Fruit fly (Drosophila melanogaster) whole organism, embryonic: ENCODE data around the gene scrt.

Experiments used
- Atf-2 ChIP-seq: fragments of 200-800 bp; sonication (Bioruptor generic); optimal IDR thresholded peaks from 2 replicates; lab custom pipeline; 2016; ENCODE audit warnings: missing biosample characterization, missing genetic modification characterization
- Atf3 ChIP-seq: fragments of 200-800 bp; sonication (Bioruptor generic); optimal IDR thresholded peaks from 3 replicates; lab custom pipeline; 2016; ENCODE audit warnings: missing biosample characterization, missing genetic modification characterization
- Bgb ChIP-seq: fragments of 200-800 bp; sonication (Bioruptor generic); IDR thresholded peaks from 2 replicates; pipeline ENCODE4 v1.3.6; 2022; ENCODE audit warnings: missing biosample characterization, missing genetic modification characterization; ENCODE audit not compliant: partially characterized antibody
- CG10959 ChIP-seq: fragments of 200-800 bp; sonication (Bioruptor generic); IDR thresholded peaks from 2 replicates; pipeline ENCODE4 v1.3.6; 2022; ENCODE audit warnings: missing biosample characterization, missing genetic modification characterization
- CG12391 ChIP-seq: fragments of 200-800 bp; sonication (Bioruptor generic); optimal IDR thresholded peaks from 3 replicates; lab custom pipeline; 2018; ENCODE audit warnings: missing biosample characterization, mild to moderate bottlenecking, missing genetic modification characterization, moderate library complexity
- CG15514 ChIP-seq: fragments of 200-800 bp; sonication (Bioruptor generic); optimal IDR thresholded peaks from 3 replicates; lab custom pipeline; 2017; ENCODE audit warnings: missing biosample characterization, missing genetic modification characterization, mild to moderate bottlenecking, moderate library complexity, missing genetic modification reagents
- CG1602 ChIP-seq: fragments of 200-800 bp; sonication (Bioruptor generic); optimal IDR thresholded peaks from 3 replicates; lab custom pipeline; 2016; ENCODE audit warnings: missing biosample characterization, missing genetic modification characterization
- CG2116 ChIP-seq: fragments of 200-800 bp; sonication (Bioruptor generic); optimal IDR thresholded peaks from 3 replicates; lab custom pipeline; 2018; ENCODE audit warnings: missing biosample characterization, mild to moderate bottlenecking, missing genetic modification characterization
- CG2712 ChIP-seq: fragments of 200-800 bp; optimal IDR thresholded peaks from 3 replicates; lab custom pipeline; 2019; ENCODE audit warnings: missing biosample characterization, mild to moderate bottlenecking, missing genetic modification characterization, moderate library complexity
- CG33557 ChIP-seq: fragments of 200-800 bp; sonication (Bioruptor generic); optimal IDR thresholded peaks from 2 replicates; lab custom pipeline; 2019; ENCODE audit warnings: missing biosample characterization, mild to moderate bottlenecking, missing genetic modification characterization, moderate library complexity
- CG42726 ChIP-seq: fragments of 200-800 bp; sonication (Bioruptor generic); IDR thresholded peaks from 2 replicates; pipeline ENCODE4 v1.3.6; 2022; ENCODE audit warnings: missing biosample characterization, missing genetic modification characterization; ENCODE audit not compliant: partially characterized antibody
- CG4730 ChIP-seq: fragments of 200-800 bp; sonication (Bioruptor generic); IDR thresholded peaks from 2 replicates; pipeline ENCODE4 v1.3.6; 2022; ENCODE audit warnings: missing biosample characterization, missing genetic modification characterization
- CG5953 ChIP-seq: fragments of 200-800 bp; sonication (Bioruptor generic); IDR thresholded peaks from 2 replicates; pipeline ENCODE4 v1.3.6; 2022; ENCODE audit warnings: missing biosample characterization, missing genetic modification characterization
- CG8290 ChIP-seq, 3 experiments: fragments of 200-800 bp; sonication (Bioruptor generic); optimal IDR thresholded peaks; 2 replicates each; lab custom pipeline; 2016 to 2019; ENCODE audit warnings: missing biosample characterization in 3 of 3, missing genetic modification characterization in 3 of 3, mild to moderate bottlenecking in 2 of 3, moderate library complexity in 1 of 3
- Dll ChIP-seq: fragments of 200-800 bp; sonication (Bioruptor generic); IDR thresholded peaks from 4 replicates; pipeline ENCODE4 v1.3.6; 2022; ENCODE audit warnings: missing biosample characterization, missing genetic modification characterization; ENCODE audit not compliant: partially characterized antibody
- Dp ChIP-seq: fragments of 200-800 bp; sonication (Bioruptor generic); optimal IDR thresholded peaks from 2 replicates; lab custom pipeline; 2018; ENCODE audit warnings: missing biosample characterization, mild to moderate bottlenecking, missing genetic modification characterization, moderate library complexity
- E2f2 ChIP-seq: fragments of 200-800 bp; sonication (Bioruptor generic); IDR thresholded peaks from 2 replicates; pipeline ENCODE4 v1.3.6; 2022; ENCODE audit warnings: missing biosample characterization, missing genetic modification characterization
- Gug ChIP-seq: fragments of 200-800 bp; sonication (Bioruptor generic); IDR thresholded peaks from 4 replicates; pipeline ENCODE4 v1.3.6; 2022; ENCODE audit warnings: missing biosample characterization, missing genetic modification characterization
- Hand ChIP-seq: fragments of 200-800 bp; sonication (Bioruptor generic); optimal IDR thresholded peaks from 2 replicates; lab custom pipeline; 2017; ENCODE audit warnings: mild to moderate bottlenecking, missing biosample characterization, missing genetic modification reagents, missing genetic modification characterization
- HmgD ChIP-seq: fragments of 200-800 bp; sonication (Bioruptor generic); optimal IDR thresholded peaks from 3 replicates; lab custom pipeline; 2016; ENCODE audit warnings: missing biosample characterization, missing genetic modification characterization
- Kr ChIP-seq: fragments of 200-800 bp; sonication (Bioruptor generic); optimal IDR thresholded peaks from 2 replicates; lab custom pipeline; 2017; ENCODE audit warnings: missing biosample characterization, mild to moderate bottlenecking, missing genetic modification characterization
- Lim3 ChIP-seq: fragments of 200-800 bp; sonication (Bioruptor generic); IDR thresholded peaks from 2 replicates; pipeline ENCODE4 v1.3.6; 2022; ENCODE audit warnings: missing biosample characterization, missing genetic modification characterization
- MBD-R2 ChIP-seq: fragments of 200-800 bp; sonication (Bioruptor generic); IDR thresholded peaks from 2 replicates; pipeline ENCODE4 v1.3.6; 2022; ENCODE audit warnings: missing biosample characterization, missing genetic modification characterization
- Med ChIP-seq: fragments of 200-800 bp; sonication (Bioruptor generic); peaks from one replicate; lab custom pipeline; 2016; ENCODE audit warnings: missing biosample characterization, missing genetic modification characterization, mild to moderate bottlenecking, inconsistent platforms, moderate library complexity
- Myb ChIP-seq: fragments of 200-800 bp; sonication (Bioruptor generic); optimal IDR thresholded peaks from 2 replicates; lab custom pipeline; 2016; ENCODE audit warnings: missing biosample characterization, missing genetic modification characterization
- Rfx ChIP-seq: fragments of 200-800 bp; sonication (Bioruptor generic); IDR thresholded peaks from 2 replicates; pipeline ENCODE4 v1.3.6; 2022; ENCODE audit warnings: missing biosample characterization, missing genetic modification characterization
- bbx ChIP-seq: fragments of 200-800 bp; sonication (Bioruptor generic); IDR thresholded peaks from 2 replicates; pipeline ENCODE4 v1.3.6; 2022; ENCODE audit warnings: missing biosample characterization, missing genetic modification characterization; ENCODE audit not compliant: partially characterized antibody
- bowl ChIP-seq: fragments of 200-800 bp; sonication (Bioruptor generic); IDR thresholded peaks from 2 replicates; pipeline ENCODE4 v1.3.6; 2022; ENCODE audit warnings: missing biosample characterization, missing genetic modification characterization
- bsh ChIP-seq, 2 experiments: fragments of 200-800 bp; sonication (Bioruptor generic); optimal IDR thresholded peaks; 2 replicates each; lab custom pipeline; 2017 to 2018; ENCODE audit warnings: mild to moderate bottlenecking in 2 of 2, missing biosample characterization in 2 of 2, missing genetic modification characterization in 2 of 2, moderate library complexity in 1 of 2
- btn ChIP-seq: fragments of 200-800 bp; sonication (Bioruptor generic); optimal IDR thresholded peaks from 2 replicates; lab custom pipeline; 2016; ENCODE audit warnings: missing biosample characterization, missing genetic modification characterization
- croc ChIP-seq: fragments of 200-800 bp; sonication (Bioruptor generic); conservative IDR thresholded peaks from 3 replicates; pipeline ENCODE4 v1.3.6; 2022; ENCODE audit warnings: missing biosample characterization, missing genetic modification characterization
- eve ChIP-seq, 2 experiments: fragments of >200 bp; optimal IDR thresholded peaks; 2 replicates each; lab custom pipeline; 2017; ENCODE audit warnings: missing biosample characterization in 2 of 2, missing genetic modification characterization in 2 of 2
- inv ChIP-seq: fragments of 200-800 bp; sonication (Bioruptor generic); IDR thresholded peaks from 2 replicates; pipeline ENCODE4 v1.3.6; 2022; ENCODE audit warnings: missing biosample characterization, missing genetic modification characterization; ENCODE audit not compliant: partially characterized antibody
- luna ChIP-seq: fragments of 200-800 bp; sonication (Bioruptor generic); optimal IDR thresholded peaks from 2 replicates; lab custom pipeline; 2016; ENCODE audit warnings: missing biosample characterization, missing genetic modification characterization
- odd ChIP-seq: fragments of 200-800 bp; sonication (Bioruptor generic); optimal IDR thresholded peaks from 2 replicates; lab custom pipeline; 2017; ENCODE audit warnings: missing biosample characterization, mild to moderate bottlenecking, missing genetic modification characterization
- pzg ChIP-seq: fragments of 200-800 bp; sonication (Bioruptor generic); optimal IDR thresholded peaks from 3 replicates; lab custom pipeline; 2018; ENCODE audit warnings: missing biosample characterization, mild to moderate bottlenecking, missing genetic modification characterization, moderate library complexity
- row ChIP-seq: fragments of 200-800 bp; sonication (Bioruptor generic); IDR thresholded peaks from 3 replicates; pipeline ENCODE4 v1.3.6; 2022; ENCODE audit warnings: missing biosample characterization, missing genetic modification characterization
- scrt ChIP-seq: fragments of 200-800 bp; sonication (Bioruptor generic); optimal IDR thresholded peaks from 2 replicates; lab custom pipeline; 2018; ENCODE audit warnings: missing biosample characterization, mild to moderate bottlenecking, missing genetic modification characterization, moderate library complexity
- sens ChIP-seq: fragments of 200-800 bp; sonication (Bioruptor generic); peaks from one replicate; lab custom pipeline; 2016; ENCODE audit warnings: missing biosample characterization, missing genetic modification characterization
- seq ChIP-seq: fragments of 200-800 bp; sonication (Bioruptor generic); IDR thresholded peaks from 2 replicates; pipeline ENCODE4 v1.3.6; 2022; ENCODE audit warnings: missing biosample characterization, missing genetic modification characterization
- sima ChIP-seq: fragments of 200-800 bp; sonication (Bioruptor generic); optimal IDR thresholded peaks from 2 replicates; lab custom pipeline; 2016; ENCODE audit warnings: missing biosample characterization, missing genetic modification characterization
- stwl ChIP-seq: fragments of 200-800 bp; sonication (Bioruptor generic); optimal IDR thresholded peaks from 3 replicates; lab custom pipeline; 2018; ENCODE audit warnings: missing biosample characterization, mild to moderate bottlenecking, missing genetic modification characterization, moderate library complexity
- tio ChIP-seq: fragments of 200-800 bp; sonication (Bioruptor generic); optimal IDR thresholded peaks from 2 replicates; lab custom pipeline; 2017; ENCODE audit warnings: missing biosample characterization, missing genetic modification characterization, inconsistent platforms
- tll ChIP-seq, 2 experiments: fragments of 200-800 bp in 1 of 2; fragments of >200 bp in 1 of 2; sonication (Bioruptor generic) in 1 of 2; optimal IDR thresholded peaks; 2 replicates each; lab custom pipeline; 2017 to 2019; ENCODE audit warnings: missing biosample characterization in 2 of 2, missing genetic modification characterization in 2 of 2, mild to moderate bottlenecking in 1 of 2, moderate library complexity in 1 of 2
- trem ChIP-seq: fragments of 200-800 bp; optimal IDR thresholded peaks from 3 replicates; lab custom pipeline; 2019; ENCODE audit warnings: missing biosample characterization, mild to moderate bottlenecking, missing genetic modification characterization, moderate library complexity

Gene scrt

dm6 chr3L:3947301-3947941 is 36.3 kb upstream of the scrt start, which contains the start of gene CG10853:
Gene CG10853, plus strand, starts transcription at chr3L:3947891.
- TF ChIP-seq seq = no peak
- TF ChIP-seq Kr (GFP tag; lab: Kevin White, UChicago) = peak; percentile 68
- TF ChIP-seq bbx (GFP tag; lab: Robert Waterston, UW) = no peak
- TF ChIP-seq Med (GFP tag; lab: Kevin White, UChicago) = peak; percentile 52
- no peak for TF ChIP-seq bsh (GFP tag; optimal IDR thresholded peaks at IDR 0.05; lab: Kevin White, UChicago)
- peak; percentile 13 for TF ChIP-seq CG2116 (GFP tag; lab: Kevin White, UChicago)
- peak; percentile 28 for TF ChIP-seq scrt
- TF ChIP-seq CG10959 (GFP tag; lab: Robert Waterston, UW) = no peak
- no peak for TF ChIP-seq Bgb (GFP tag; lab: Robert Waterston, UW)
- no peak for TF ChIP-seq CG8290 (GFP tag; optimal IDR thresholded peaks at IDR 0.05; lab: Kevin White, UChicago)
- no peak for TF ChIP-seq CG8290 (tag; optimal IDR thresholded peaks at IDR 0.05; lab: Kevin White, UChicago)
- TF ChIP-seq croc (GFP tag; lab: Robert Waterston, UW) = no peak
- TF ChIP-seq luna (GFP tag; lab: Kevin White, UChicago) = no peak
- TF ChIP-seq Rfx (GFP tag; lab: Robert Waterston, UW) = no peak
- no peak for TF ChIP-seq Atf3 (GFP tag; lab: Kevin White, UChicago)
- 0 out of 4 replicates have a peak, but pooled peaks have one; percentile 11 for TF ChIP-seq Dll
- TF ChIP-seq CG1602 = no peak
- TF ChIP-seq bowl (GFP tag; lab: Robert Waterston, UW) = no peak
- peak; percentile 90 for TF ChIP-seq Dp (GFP tag; lab: Kevin White, UChicago)
- no peak for TF ChIP-seq odd (GFP tag; lab: Kevin White, UChicago)
- TF ChIP-seq Atf-2 (GFP tag; lab: Kevin White, UChicago) = no peak
- no peak for TF ChIP-seq eve (GFP tag; optimal IDR thresholded peaks at IDR 0.05; lab: Kevin White, UChicago)
- no peak for TF ChIP-seq HmgD (GFP tag; lab: Kevin White, UChicago)
- TF ChIP-seq CG42726 (GFP tag; lab: Robert Waterston, UW) = no peak
- TF ChIP-seq CG2712 = peak; percentile 23
- no peak for TF ChIP-seq Lim3
- no peak for TF ChIP-seq CG33557 (GFP tag; lab: Kevin White, UChicago)
- peak; percentile 94 for TF ChIP-seq E2f2 (GFP tag; lab: Robert Waterston, UW)
- peak; percentile 55 for TF ChIP-seq row (GFP tag; lab: Robert Waterston, UW)
- peak; percentile 35 for TF ChIP-seq pzg (GFP tag; lab: Kevin White, UChicago)
- TF ChIP-seq Gug (GFP tag; lab: Robert Waterston, UW) = no peak
- TF ChIP-seq tll (GFP tag; optimal IDR thresholded peaks at IDR 0.05; lab: Kevin White, UChicago) = no peak
- TF ChIP-seq CG15514 = peak; percentile 5
- TF ChIP-seq tio (GFP tag; lab: Kevin White, UChicago) = no peak
- TF ChIP-seq inv (GFP tag; lab: Robert Waterston, UW) = no peak
- peak; percentile 34 for TF ChIP-seq trem (tag; lab: Kevin White, UChicago)
- no peak for TF ChIP-seq CG5953 (GFP tag; lab: Robert Waterston, UW)
- TF ChIP-seq sima = no peak
- TF ChIP-seq stwl (tag; lab: Kevin White, UChicago) = peak; percentile 97
- peak; percentile 13 for TF ChIP-seq Myb (GFP tag; lab: Kevin White, UChicago)
- no peak for TF ChIP-seq Hand (GFP tag; lab: Kevin White, UChicago)
- peak; percentile 24 for TF ChIP-seq sens (GFP tag; lab: Kevin White, UChicago)
- TF ChIP-seq MBD-R2 (GFP tag; lab: Robert Waterston, UW) = no peak
- TF ChIP-seq btn (GFP tag; lab: Kevin White, UChicago) = no peak
- peak; percentile 18 for TF ChIP-seq CG12391 (tag; lab: Kevin White, UChicago)
- TF ChIP-seq CG4730 (GFP tag; lab: Robert Waterston, UW) = no peak
- TF ChIP-seq, all 482 proteins: peak for 16
